Fruit fly (Drosophila melanogaster) whole organism, embryonic: ENCODE results near the gene CG33331.

Source experiments
- Aef1 ChIP-seq: fragments of 200-800 bp; sonication (Bioruptor generic); IDR thresholded peaks from 3 replicates; pipeline ENCODE4 v1.3.6; 2022; ENCODE audit warnings: missing biosample characterization, missing genetic modification characterization
- BEAF-32 ChIP-seq: fragments of 200-800 bp; sonication (Bioruptor generic); optimal IDR thresholded peaks from 3 replicates; lab custom pipeline; 2017; ENCODE audit warnings: missing biosample characterization, missing genetic modification characterization, mild to moderate bottlenecking, moderate library complexity, missing genetic modification reagents
- Blimp-1 ChIP-seq: fragments of 200-800 bp; sonication (Bioruptor generic); optimal IDR thresholded peaks from 3 replicates; lab custom pipeline; 2018; ENCODE audit warnings: missing biosample characterization, missing genetic modification characterization, mild to moderate bottlenecking, moderate library complexity, missing genetic modification reagents
- CG10209 ChIP-seq: fragments of 200-800 bp; sonication (Bioruptor generic); optimal IDR thresholded peaks from 3 replicates; lab custom pipeline; 2017; ENCODE audit warnings: missing biosample characterization, mild to moderate bottlenecking, missing genetic modification characterization, missing genetic modification reagents
- CG1024 ChIP-seq: fragments of 200-800 bp; sonication (Bioruptor generic); IDR thresholded peaks from 2 replicates; pipeline ENCODE4 v1.3.6; 2022; ENCODE audit warnings: missing biosample characterization, missing genetic modification characterization
- CG10654 ChIP-seq: fragments of 200-800 bp; sonication (Bioruptor generic); optimal IDR thresholded peaks from 2 replicates; lab custom pipeline; 2016; ENCODE audit warnings: missing biosample characterization, missing genetic modification characterization
- CG12236 ChIP-seq: fragments of 200-800 bp; sonication (Bioruptor generic); optimal IDR thresholded peaks from 2 replicates; lab custom pipeline; 2016; ENCODE audit warnings: missing biosample characterization, missing genetic modification characterization
- CG13296 ChIP-seq: fragments of 200-800 bp; sonication (Bioruptor generic); optimal IDR thresholded peaks from 3 replicates; lab custom pipeline; 2018; ENCODE audit warnings: missing biosample characterization, mild to moderate bottlenecking, missing genetic modification characterization
- CG13894 ChIP-seq: fragments of 200-800 bp; sonication (Bioruptor generic); optimal IDR thresholded peaks from 3 replicates; lab custom pipeline; 2018; ENCODE audit warnings: missing biosample characterization, mild to moderate bottlenecking, missing genetic modification characterization, moderate library complexity
- CG14667 ChIP-seq: fragments of 200-800 bp; sonication (Bioruptor generic); IDR thresholded peaks from 2 replicates; pipeline ENCODE4 v1.3.6; 2022; ENCODE audit warnings: missing biosample characterization, missing genetic modification characterization
- CG1603 ChIP-seq: fragments of 200-800 bp; sonication (Bioruptor generic); optimal IDR thresholded peaks from 2 replicates; lab custom pipeline; 2019; ENCODE audit warnings: missing biosample characterization, mild to moderate bottlenecking, missing genetic modification characterization, moderate library complexity
- CG17361 ChIP-seq: fragments of 200-800 bp; sonication (Bioruptor generic); IDR thresholded peaks from 3 replicates; pipeline ENCODE4 v1.3.6; 2022; ENCODE audit warnings: missing biosample characterization, missing genetic modification characterization
- CG1832 ChIP-seq: fragments of 200-800 bp; sonication (Bioruptor generic); optimal IDR thresholded peaks from 2 replicates; lab custom pipeline; 2017; ENCODE audit warnings: missing biosample characterization, mild to moderate bottlenecking, missing genetic modification characterization, inconsistent platforms
- CG3281 ChIP-seq: fragments of 200-800 bp; sonication (Bioruptor generic); optimal IDR thresholded peaks from 3 replicates; lab custom pipeline; 2017; ENCODE audit warnings: missing biosample characterization, mild to moderate bottlenecking, missing genetic modification characterization
- CG3726 ChIP-seq: fragments of 200-800 bp; sonication (Bioruptor generic); IDR thresholded peaks from 3 replicates; pipeline ENCODE4, ENCODE4 v1.3.6; 2022; ENCODE audit warnings: missing biosample characterization, missing genetic modification characterization
- CG3847 ChIP-seq: fragments of 200-800 bp; sonication (Bioruptor generic); IDR thresholded peaks from 2 replicates; pipeline ENCODE4 v1.3.6; 2022; ENCODE audit warnings: missing biosample characterization, missing genetic modification characterization
- CG4282 ChIP-seq: fragments of 200-800 bp; sonication (Bioruptor generic); optimal IDR thresholded peaks from 2 replicates; lab custom pipeline; 2016; ENCODE audit warnings: missing biosample characterization, missing genetic modification characterization
- CG6813 ChIP-seq: fragments of 200-800 bp; sonication (Bioruptor generic); optimal IDR thresholded peaks from 2 replicates; lab custom pipeline; 2017; ENCODE audit warnings: missing biosample characterization, missing genetic modification characterization, mild to moderate bottlenecking, moderate library complexity, missing genetic modification reagents
- CG6854 ChIP-seq: fragments of 200-800 bp; sonication (Bioruptor generic); optimal IDR thresholded peaks from 3 replicates; lab custom pipeline; 2017; ENCODE audit warnings: missing biosample characterization, mild to moderate bottlenecking, missing genetic modification characterization
- CG7271 ChIP-seq: fragments of 200-800 bp; sonication (Bioruptor generic); optimal IDR thresholded peaks from 2 replicates; lab custom pipeline; 2018; ENCODE audit warnings: missing biosample characterization, mild to moderate bottlenecking, missing genetic modification characterization, moderate library complexity
- CG7745 ChIP-seq: fragments of 200-800 bp; sonication (Bioruptor generic); optimal IDR thresholded peaks from 2 replicates; lab custom pipeline; 2018; ENCODE audit warnings: missing biosample characterization, mild to moderate bottlenecking, missing genetic modification characterization, moderate library complexity
- Camta ChIP-seq: fragments of 200-800 bp; sonication (Bioruptor generic); optimal IDR thresholded peaks from 2 replicates; lab custom pipeline; 2016; ENCODE audit warnings: missing biosample characterization, missing genetic modification characterization
- CkIIα-i1 ChIP-seq: fragments of 200-800 bp; sonication (Bioruptor generic); IDR thresholded peaks from 2 replicates; pipeline ENCODE4 v1.3.6; 2022; ENCODE audit warnings: missing biosample characterization, missing genetic modification characterization
- Hr39 ChIP-seq: fragments of >200 bp; optimal IDR thresholded peaks from 2 replicates; lab custom pipeline; 2017
- Med ChIP-seq: fragments of 200-800 bp; sonication (Bioruptor generic); peaks from one replicate; lab custom pipeline; 2016; ENCODE audit warnings: missing biosample characterization, missing genetic modification characterization, mild to moderate bottlenecking, inconsistent platforms, moderate library complexity
- Poxn ChIP-seq: fragments of 200-800 bp; sonication (Bioruptor generic); IDR thresholded peaks from 2 replicates; pipeline ENCODE4 v1.3.6; 2022; ENCODE audit warnings: missing biosample characterization, missing genetic modification characterization
- aop ChIP-seq: fragments of 200-800 bp; sonication (Bioruptor generic); IDR thresholded peaks from 2 replicates; pipeline ENCODE4 v1.3.6; 2022; ENCODE audit warnings: missing biosample characterization, missing genetic modification characterization
- bab2 ChIP-seq: fragments of 200-800 bp; sonication (Bioruptor generic); optimal IDR thresholded peaks from 2 replicates; lab custom pipeline; 2016; ENCODE audit warnings: missing biosample characterization, missing genetic modification characterization
- bowl ChIP-seq: fragments of 200-800 bp; sonication (Bioruptor generic); IDR thresholded peaks from 2 replicates; pipeline ENCODE4 v1.3.6; 2022; ENCODE audit warnings: missing biosample characterization, missing genetic modification characterization
- bsh ChIP-seq, 2 experiments: fragments of 200-800 bp; sonication (Bioruptor generic); optimal IDR thresholded peaks; 2 replicates each; lab custom pipeline; 2017 to 2018; ENCODE audit warnings: mild to moderate bottlenecking in 2 of 2, missing biosample characterization in 2 of 2, missing genetic modification characterization in 2 of 2, moderate library complexity in 1 of 2
- corto ChIP-seq: fragments of 200-800 bp; sonication (Bioruptor generic); optimal IDR thresholded peaks from 2 replicates; lab custom pipeline; 2016; ENCODE audit warnings: missing biosample characterization, mild to moderate bottlenecking, missing genetic modification characterization, moderate library complexity
- crc ChIP-seq: fragments of 200-800 bp; sonication (Bioruptor generic); optimal IDR thresholded peaks from 2 replicates; lab custom pipeline; 2016; ENCODE audit warnings: missing biosample characterization, missing genetic modification characterization
- dmrt99B ChIP-seq: fragments of 200-800 bp; sonication (Bioruptor generic); optimal IDR thresholded peaks from 2 replicates; lab custom pipeline; 2018; ENCODE audit warnings: missing biosample characterization, mild to moderate bottlenecking, missing genetic modification characterization, moderate library complexity
- fd3F ChIP-seq: fragments of 200-800 bp; sonication (Bioruptor generic); optimal IDR thresholded peaks from 2 replicates; lab custom pipeline; 2018; ENCODE audit warnings: missing biosample characterization, mild to moderate bottlenecking, missing genetic modification characterization, moderate library complexity
- gt ChIP-seq: fragments of 200-800 bp; sonication (Bioruptor generic); IDR thresholded peaks from 2 replicates; pipeline ENCODE4 v1.3.6; 2022; ENCODE audit warnings: missing biosample characterization, missing genetic modification characterization
- ham ChIP-seq: fragments of 200-800 bp; sonication (Bioruptor generic); IDR thresholded peaks from 2 replicates; pipeline ENCODE4 v1.3.6; 2022; ENCODE audit warnings: missing biosample characterization, missing genetic modification characterization
- hkb ChIP-seq, 2 experiments: fragments of 200-800 bp in 1 of 2; fragments of >200 bp in 1 of 2; sonication (Bioruptor generic) in 1 of 2; IDR thresholded peaks in 1 of 2; optimal IDR thresholded peaks in 1 of 2; 2 replicates each; pipeline versions ENCODE4 v1.3.6 to Lab custom; 2017 to 2022; ENCODE audit warnings: missing biosample characterization in 1 of 2, missing genetic modification characterization in 1 of 2
- ind ChIP-seq: fragments of 200-800 bp; sonication (Bioruptor generic); optimal IDR thresholded peaks from 3 replicates; lab custom pipeline; 2016; ENCODE audit warnings: missing biosample characterization, missing genetic modification characterization
- ken ChIP-seq: fragments of 200-800 bp; sonication (Bioruptor generic); IDR thresholded peaks from 3 replicates; pipeline ENCODE4 v1.3.6; 2022; ENCODE audit warnings: missing biosample characterization, missing genetic modification characterization
- lmd ChIP-seq: fragments of 200-800 bp; sonication (Bioruptor generic); IDR thresholded peaks from 2 replicates; pipeline ENCODE4 v1.3.6; 2022; ENCODE audit warnings: missing biosample characterization, missing genetic modification characterization
- onecut ChIP-seq: fragments of 200-800 bp; sonication (Bioruptor generic); IDR thresholded peaks from 2 replicates; pipeline ENCODE4 v1.3.6; 2022; ENCODE audit warnings: missing biosample characterization, missing genetic modification characterization
- pho ChIP-seq: fragments of 200-800 bp; sonication (Bioruptor generic); optimal IDR thresholded peaks from 2 replicates; lab custom pipeline; 2016; ENCODE audit warnings: missing biosample characterization, missing genetic modification characterization
- sqz ChIP-seq: fragments of 200-800 bp; sonication (Bioruptor generic); optimal IDR thresholded peaks from 3 replicates; lab custom pipeline; 2018; ENCODE audit warnings: missing biosample characterization, mild to moderate bottlenecking, missing genetic modification characterization
- tap ChIP-seq: fragments of 200-800 bp; optimal IDR thresholded peaks from 3 replicates; lab custom pipeline; 2019; ENCODE audit warnings: missing biosample characterization, mild to moderate bottlenecking, missing genetic modification characterization, moderate library complexity
- usp ChIP-seq: fragments of >200 bp; optimal IDR thresholded peaks from 2 replicates; lab custom pipeline; 2017; ENCODE audit warnings: missing biosample characterization, missing genetic modification characterization
- zen ChIP-seq: fragments of 200-800 bp; sonication (Bioruptor generic); optimal IDR thresholded peaks from 3 replicates; lab custom pipeline; 2018; ENCODE audit warnings: missing biosample characterization, mild to moderate bottlenecking, missing genetic modification characterization, moderate library complexity
- zfh1 ChIP-seq: fragments of 200-800 bp; sonication (Bioruptor generic); IDR thresholded peaks from 3 replicates; pipeline ENCODE4 v1.3.6; 2022; ENCODE audit warnings: missing biosample characterization, missing genetic modification characterization
- zfh2 ChIP-seq: fragments of 200-800 bp; sonication (Bioruptor generic); optimal IDR thresholded peaks from 2 replicates; lab custom pipeline; 2016; ENCODE audit warnings: missing biosample characterization, missing genetic modification characterization

Gene CG33331

DNA sequence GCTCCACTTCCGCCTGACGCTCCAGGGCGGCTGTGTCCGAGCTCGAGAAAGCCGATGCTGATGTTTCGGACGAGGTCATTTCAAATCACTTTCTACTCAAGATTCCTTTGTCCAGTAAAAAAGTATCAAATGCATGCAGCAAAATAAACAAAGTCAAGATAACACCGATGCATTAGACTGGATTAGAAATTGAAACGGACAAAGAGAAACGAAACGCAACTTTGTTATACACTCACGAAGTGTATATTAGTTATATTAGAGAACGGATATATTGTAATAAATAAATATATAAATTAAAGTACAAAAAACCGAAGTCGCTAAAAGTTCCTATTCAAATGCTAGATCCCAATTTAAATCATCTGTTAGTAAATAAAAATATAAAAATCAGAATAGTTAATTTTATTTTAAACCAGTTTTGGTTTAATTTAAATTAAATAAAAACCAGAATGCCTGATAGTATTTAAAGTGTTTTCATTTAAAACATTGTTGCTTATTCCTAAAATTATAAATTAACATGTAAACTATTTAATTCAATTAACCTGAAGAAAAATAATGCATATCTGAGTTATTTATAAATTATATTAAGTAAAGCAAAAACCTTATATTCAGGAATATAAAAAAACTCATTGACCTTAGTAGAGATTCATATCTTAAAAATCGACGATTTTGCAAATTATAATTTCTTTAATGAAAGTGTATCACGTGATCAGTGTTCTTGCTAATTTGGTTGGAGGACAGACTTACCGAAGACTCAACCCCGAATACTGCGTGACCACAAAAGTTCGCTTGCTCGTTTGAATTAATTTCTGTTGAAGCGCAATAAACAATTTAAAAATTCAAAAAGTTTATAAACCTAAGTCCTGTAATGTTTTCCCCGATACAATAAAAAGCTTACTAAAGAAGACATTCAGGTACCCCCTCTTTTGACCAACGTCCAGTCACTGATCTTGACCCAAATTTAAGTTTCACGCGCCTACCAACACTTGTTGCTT lies 7.8 kb downstream of the CG33331 start, which contains the start of gene Dph2 (continued):
- TF ChIP-seq zfh2 (GFP tag; lab: Kevin White, UChicago) (peak; percentile 21), CG6813 (GFP tag; lab: Kevin White, UChicago) (no peak), CG3726 (GFP tag; lab: Robert Waterston, UW) (no peak; the same call in 2 of the 3 replicates), fd3F (GFP tag; lab: Kevin White, UChicago) (peak; percentile 64), CG1603 (peak; percentile 100), CG13296 (GFP tag; lab: Kevin White, UChicago) (peak; percentile 72), lmd (GFP tag; lab: Robert Waterston, UW) (peak; percentile 80), hkb (optimal IDR thresholded peaks at IDR 0.05; lab: Kevin White, UChicago) (no peak), hkb (GFP tag; IDR thresholded peaks at IDR 0.05; lab: Robert Waterston, UW) (peak; percentile 82), tap (tag; lab: Kevin White, UChicago) (peak; percentile 82), CG7745 (tag; lab: Kevin White, UChicago) (no peak), zfh1 (peak; percentile 80), Poxn (GFP tag; lab: Robert Waterston, UW) (no peak), CkIIα-i1 (GFP tag; lab: Robert Waterston, UW) (no peak), CG7271 (peak; percentile 62), Aef1 (GFP tag; lab: Robert Waterston, UW) (peak; percentile 83), CG1832 (GFP tag; lab: Kevin White, UChicago) (no peak), ham (GFP tag; lab: Robert Waterston, UW) (no peak), Blimp-1 (peak; percentile 78), CG1024 (GFP tag; lab: Robert Waterston, UW) (peak; percentile 90), CG3847 (GFP tag; lab: Robert Waterston, UW) (peak; percentile 75), corto (no peak), dmrt99B (tag; lab: Kevin White, UChicago) (peak; percentile 81), CG10654 (GFP tag; lab: Kevin White, UChicago) (peak; percentile 23), aop (GFP tag; lab: Robert Waterston, UW) (0 out of 2 replicates have a peak, but pooled peaks have one; percentile 19), CG10209 (GFP tag; lab: Kevin White, UChicago) (peak; percentile 48), ken (peak; percentile 74), pho (GFP tag; lab: Kevin White, UChicago) (peak; percentile 53), sqz (GFP tag; lab: Kevin White, UChicago) (no peak), onecut (GFP tag; lab: Robert Waterston, UW) (peak; percentile 42), CG6854 (GFP tag; lab: Kevin White, UChicago) (no peak), zen (tag; lab: Kevin White, UChicago) (peak; percentile 31), CG14667 (GFP tag; lab: Robert Waterston, UW) (peak; percentile 88), bab2 (GFP tag; lab: Kevin White, UChicago) (peak; percentile 2), CG3281 (peak; percentile 51), bowl (no peak), CG13894 (tag; lab: Kevin White, UChicago) (peak; percentile 74), CG17361 (GFP tag; lab: Robert Waterston, UW) (peak; percentile 93), Camta (peak; percentile 3), crc (no peak), CG12236 (no peak), CG4282 (GFP tag; lab: Kevin White, UChicago) (peak; percentile 18), Hr39 (lab: Kevin White, UChicago) (no peak), gt (GFP tag; lab: Robert Waterston, UW) (no peak), usp (no peak), BEAF-32 (GFP tag; lab: Kevin White, UChicago) (peak; percentile 48), bsh (GFP tag; optimal IDR thresholded peaks at IDR 0.05; lab: Kevin White, UChicago) (peak in 1 of 2 experiments; percentile 77), Med (GFP tag; lab: Kevin White, UChicago) (peak; percentile 89), ind (GFP tag; lab: Kevin White, UChicago) (peak; percentile 52)
